Worm (Caenorhabditis elegans) whole organism, L2 larva: ENCODE measurements around the gene ubxn-6.
A peak's percentile ranks its signal among the peaks of the same experiment; 100 is the strongest.

Experiments used
- C34F6.9 ChIP-seq: fragments of 150-350 bp; optimal IDR thresholded peaks from 2 replicates; lab custom pipeline; 2014; ENCODE audit warnings: missing biosample characterization, missing genetic modification characterization
- F13H6.1 ChIP-seq: sonication (generic microtip); optimal IDR thresholded peaks from 2 replicates; lab custom pipeline; 2016; ENCODE audit warnings: missing genetic modification characterization, missing compliant biosample characterization
- R02D3.7 ChIP-seq: fragments of 150-350 bp; optimal IDR thresholded peaks from 2 replicates; lab custom pipeline; 2014; ENCODE audit warnings: missing biosample characterization, missing genetic modification characterization
- Y55F3AM.14 ChIP-seq: fragments of 200-800 bp; sonication (Bioruptor generic); optimal IDR thresholded peaks from 2 replicates; lab custom pipeline; 2018; ENCODE audit warnings: mild to moderate bottlenecking, missing genetic modification characterization, missing compliant biosample characterization
- ZK546.5 ChIP-seq: sonication (generic microtip); optimal IDR thresholded peaks from 2 replicates; lab custom pipeline; 2017; ENCODE audit warnings: missing biosample characterization, missing genetic modification characterization
- ama-1 ChIP-seq: fragments of 150-350 bp; optimal IDR thresholded peaks from 2 replicates; lab custom pipeline; 2018; ENCODE audit warnings: inconsistent platforms
- blmp-1 ChIP-seq: sonication (generic microtip); optimal IDR thresholded peaks from 2 replicates; lab custom pipeline; 2017; ENCODE audit warnings: missing genetic modification characterization, mild to moderate bottlenecking, missing compliant biosample characterization, antibody characterized with exemption, moderate library complexity; ENCODE audit not compliant: insufficient read depth
- ceh-16 ChIP-seq: fragments of 150-350 bp; optimal IDR thresholded peaks from 2 replicates; lab custom pipeline; 2014; ENCODE audit warnings: missing biosample characterization, missing genetic modification characterization
- ceh-82 ChIP-seq: fragments of 150-350 bp; optimal IDR thresholded peaks from 2 replicates; lab custom pipeline; 2014; ENCODE audit warnings: missing biosample characterization, missing genetic modification characterization
- crh-2 ChIP-seq: sonication (generic microtip); optimal IDR thresholded peaks from 2 replicates; lab custom pipeline; 2017; ENCODE audit warnings: missing biosample characterization, missing genetic modification characterization
- dmd-4 ChIP-seq: sonication (generic microtip); optimal IDR thresholded peaks from 2 replicates; lab custom pipeline; 2017; ENCODE audit warnings: missing biosample characterization, missing genetic modification characterization
- egl-27 ChIP-seq: sonication (generic microtip); optimal IDR thresholded peaks from 3 replicates; lab custom pipeline; 2017; ENCODE audit warnings: missing biosample characterization, missing genetic modification reagents, missing genetic modification characterization
- elt-1 ChIP-seq: fragments of 150-350 bp; optimal IDR thresholded peaks from 2 replicates; lab custom pipeline; 2014; ENCODE audit warnings: missing biosample characterization, missing genetic modification characterization
- fos-1 ChIP-seq: fragments of 150-350 bp; optimal IDR thresholded peaks from 2 replicates; lab custom pipeline; 2014; ENCODE audit warnings: missing biosample characterization, missing genetic modification characterization
- gmeb-1 ChIP-seq: fragments of 150-350 bp; optimal IDR thresholded peaks from 2 replicates; lab custom pipeline; 2014; ENCODE audit warnings: missing biosample characterization, missing genetic modification characterization
- lin-11 ChIP-seq: fragments of 150-350 bp; sonication (generic microtip); optimal IDR thresholded peaks from 2 replicates; lab custom pipeline; 2014; ENCODE audit warnings: missing biosample characterization, missing genetic modification characterization, inconsistent platforms, mixed read lengths
- lin-13 ChIP-seq: fragments of 150-350 bp; optimal IDR thresholded peaks from 2 replicates; lab custom pipeline; 2014; ENCODE audit warnings: missing biosample characterization, missing genetic modification reagents, missing genetic modification characterization
- lin-39 ChIP-seq: fragments of 150-350 bp; optimal IDR thresholded peaks from 2 replicates; lab custom pipeline; 2014; ENCODE audit warnings: missing biosample characterization, missing genetic modification reagents, missing genetic modification characterization
- lsy-2 ChIP-seq, 2 experiments: fragments of 150-350 bp in 1 of 2; sonication (generic microtip) in 1 of 2; optimal IDR thresholded peaks; 2 replicates each; lab custom pipeline; 2014 to 2017; ENCODE audit warnings: missing biosample characterization in 2 of 2, missing genetic modification characterization in 2 of 2
- mab-5 ChIP-seq: fragments of 150-350 bp; optimal IDR thresholded peaks from 2 replicates; lab custom pipeline; 2014; ENCODE audit warnings: missing biosample characterization, missing genetic modification characterization
- mbf-1 ChIP-seq: sonication (generic microtip); optimal IDR thresholded peaks from 2 replicates; lab custom pipeline; 2017; ENCODE audit warnings: missing biosample characterization, missing genetic modification characterization
- mdl-1 ChIP-seq, 2 experiments: fragments of 150-350 bp in 1 of 2; sonication (generic microtip) in 1 of 2; optimal IDR thresholded peaks; 2 replicates each; lab custom pipeline; 2017; ENCODE audit warnings: missing biosample characterization in 2 of 2, missing genetic modification characterization in 2 of 2
- nhr-10 ChIP-seq: sonication (generic microtip); optimal IDR thresholded peaks from 2 replicates; lab custom pipeline; 2017; ENCODE audit warnings: missing biosample characterization, missing genetic modification characterization
- nhr-11 ChIP-seq: fragments of 150-350 bp; optimal IDR thresholded peaks from 2 replicates; lab custom pipeline; 2014; ENCODE audit warnings: missing biosample characterization, missing genetic modification characterization
- nhr-12 ChIP-seq: fragments of 150-350 bp; optimal IDR thresholded peaks from 2 replicates; lab custom pipeline; 2014; ENCODE audit warnings: missing biosample characterization, missing genetic modification characterization
- nhr-129 ChIP-seq: fragments of 150-350 bp; optimal IDR thresholded peaks from 2 replicates; lab custom pipeline; 2014; ENCODE audit warnings: missing biosample characterization, missing genetic modification characterization
- nhr-21 ChIP-seq: fragments of 150-350 bp; optimal IDR thresholded peaks from 2 replicates; lab custom pipeline; 2014; ENCODE audit warnings: missing biosample characterization, missing genetic modification characterization
- nhr-23 ChIP-seq: fragments of 150-350 bp; optimal IDR thresholded peaks from 2 replicates; lab custom pipeline; 2014; ENCODE audit warnings: missing biosample characterization, missing genetic modification reagents, missing genetic modification characterization
- nhr-237 ChIP-seq: fragments of 150-350 bp; optimal IDR thresholded peaks from 2 replicates; lab custom pipeline; 2014; ENCODE audit warnings: missing biosample characterization, missing genetic modification characterization
- nhr-25 ChIP-seq: fragments of 150-350 bp; sonication (generic microtip); optimal IDR thresholded peaks from 3 replicates; lab custom pipeline; 2014; ENCODE audit warnings: missing biosample characterization, missing genetic modification characterization
- nhr-6 ChIP-seq: fragments of 150-350 bp; optimal IDR thresholded peaks from 2 replicates; lab custom pipeline; 2014; ENCODE audit warnings: missing biosample characterization, missing genetic modification characterization
- nhr-77 ChIP-seq: fragments of 150-350 bp; optimal IDR thresholded peaks from 2 replicates; lab custom pipeline; 2014; ENCODE audit warnings: missing biosample characterization, missing genetic modification characterization
- peb-1 ChIP-seq: fragments of 150-350 bp; optimal IDR thresholded peaks from 2 replicates; lab custom pipeline; 2014; ENCODE audit warnings: missing biosample characterization, missing genetic modification characterization
- sem-4 ChIP-seq: fragments of 150-350 bp; optimal IDR thresholded peaks from 2 replicates; lab custom pipeline; 2014; ENCODE audit warnings: missing biosample characterization, missing genetic modification reagents, missing genetic modification characterization
- skn-1 ChIP-seq: sonication (generic microtip); optimal IDR thresholded peaks from 2 replicates; lab custom pipeline; 2017; ENCODE audit warnings: missing biosample characterization, missing genetic modification characterization
- sma-3 ChIP-seq: sonication (generic microtip); optimal IDR thresholded peaks from 2 replicates; lab custom pipeline; 2016; ENCODE audit warnings: missing genetic modification reagents, missing genetic modification characterization, missing compliant biosample characterization
- sma-9 ChIP-seq, 2 experiments: fragments of 150-350 bp in 1 of 2; sonication (generic microtip) in 1 of 2; optimal IDR thresholded peaks; 2 replicates each; lab custom pipeline; 2014 to 2016; ENCODE audit warnings: missing genetic modification characterization in 2 of 2, mild to moderate bottlenecking in 1 of 2, missing biosample characterization in 1 of 2, missing compliant biosample characterization in 1 of 2, missing genetic modification reagents in 1 of 2, moderate library complexity in 1 of 2
- snpc-4 ChIP-seq: fragments of 150-350 bp; optimal IDR thresholded peaks from 2 replicates; lab custom pipeline; 2014; ENCODE audit warnings: missing biosample characterization, missing genetic modification characterization
- unc-55 ChIP-seq: fragments of 150-350 bp; sonication (generic microtip); optimal IDR thresholded peaks from 3 replicates; lab custom pipeline; 2014; ENCODE audit warnings: missing biosample characterization, missing genetic modification reagents, missing genetic modification characterization
- unc-62 ChIP-seq: fragments of 150-350 bp; optimal IDR thresholded peaks from 2 replicates; lab custom pipeline; 2014; ENCODE audit warnings: missing biosample characterization, missing genetic modification reagents, missing genetic modification characterization
- zag-1 ChIP-seq: fragments of 150-350 bp; optimal IDR thresholded peaks from 2 replicates; lab custom pipeline; 2014; ENCODE audit warnings: missing biosample characterization, missing genetic modification characterization
- ztf-1 ChIP-seq: fragments of 200-800 bp; sonication (Bioruptor generic); conservative IDR thresholded peaks from 2 replicates; pipeline ENCODE4 v1.3.6; 2022; ENCODE audit warnings: missing genetic modification characterization, missing compliant biosample characterization
- ztf-11 ChIP-seq: sonication (generic microtip); optimal IDR thresholded peaks from 2 replicates; lab custom pipeline; 2017; ENCODE audit warnings: missing biosample characterization, missing genetic modification characterization
- ztf-4 ChIP-seq: fragments of 150-350 bp; optimal IDR thresholded peaks from 2 replicates; lab custom pipeline; 2014; ENCODE audit warnings: missing biosample characterization, missing genetic modification characterization

ubxn-6 gene

DNA sequence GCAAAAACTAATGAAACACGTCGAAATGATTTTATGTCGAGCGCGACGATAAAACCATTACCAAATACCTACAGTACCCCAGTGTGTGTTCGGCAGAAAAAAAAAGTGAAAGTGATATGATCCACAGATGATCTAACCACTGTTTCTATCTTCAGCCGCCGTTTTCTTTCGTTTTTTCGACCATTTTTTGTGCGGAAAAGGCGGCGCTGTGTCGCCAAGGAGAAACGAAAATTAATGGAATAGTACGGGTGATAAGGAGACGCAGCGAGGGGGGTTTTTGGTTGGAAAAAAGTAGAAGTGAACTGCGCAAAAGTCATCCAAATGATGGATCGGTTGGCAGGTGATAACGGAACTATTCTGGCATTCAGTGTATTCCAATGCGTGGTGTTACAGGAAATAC, 14.2 kb downstream of the ubxn-6 start:
- TF ChIP-seq mbf-1 (tag; lab: Kevin White, UChicago) (no peak), dmd-4 (tag; lab: Kevin White, UChicago) (no peak), nhr-23 (tag; lab: Kevin White, UChicago) (no peak), nhr-6 (tag; lab: Kevin White, UChicago) (no peak), R02D3.7 (tag; lab: Kevin White, UChicago) (no peak), Y55F3AM.14 (GFP tag; lab: Kevin White, UChicago) (no peak), ama-1 (lab: Kevin White, UChicago) (no peak), ztf-1 (no peak), nhr-12 (tag; lab: Kevin White, UChicago) (no peak), peb-1 (no peak), lin-13 (GFP tag; lab: Kevin White, UChicago) (no peak), crh-2 (tag; lab: Kevin White, UChicago) (no peak), nhr-129 (no peak), nhr-11 (tag; lab: Kevin White, UChicago) (no peak), sma-9 (GFP tag; optimal IDR thresholded peaks at IDR 0.05; lab: Kevin White, UChicago) (no peak), sma-9 (tag; optimal IDR thresholded peaks at IDR 0.05; lab: Kevin White, UChicago) (no peak), ztf-4 (tag; lab: Kevin White, UChicago) (no peak), nhr-237 (tag; lab: Kevin White, UChicago) (no peak)

DNA sequence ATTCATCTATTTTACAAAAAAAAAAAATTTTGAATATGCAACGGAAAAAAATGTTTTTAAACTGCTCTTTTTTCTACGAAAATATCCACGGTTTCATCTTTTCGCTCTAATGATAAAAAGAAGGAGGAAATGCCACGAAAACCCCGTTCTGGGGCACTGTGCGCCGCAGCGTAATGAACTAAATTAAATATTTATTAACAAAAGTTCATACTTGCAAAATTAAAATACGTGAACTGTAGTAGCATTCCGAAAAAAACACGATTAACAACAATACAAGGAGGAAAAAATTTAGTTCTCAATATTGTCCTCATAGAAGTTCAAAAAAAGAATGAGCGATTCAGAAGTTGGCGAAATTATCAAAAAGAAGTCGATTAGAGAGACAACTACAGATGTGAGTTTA, 19.9 kb downstream of the ubxn-6 start, which contains the start of gene R11E3.1:
Gene R11E3.1, plus strand, starts transcription at position 301 of the 400 bp plus-strand sequence.
- TF ChIP-seq F13H6.1 (no peak), ztf-11 (tag; lab: Kevin White, UChicago) (no peak), blmp-1 (no peak)

DNA sequence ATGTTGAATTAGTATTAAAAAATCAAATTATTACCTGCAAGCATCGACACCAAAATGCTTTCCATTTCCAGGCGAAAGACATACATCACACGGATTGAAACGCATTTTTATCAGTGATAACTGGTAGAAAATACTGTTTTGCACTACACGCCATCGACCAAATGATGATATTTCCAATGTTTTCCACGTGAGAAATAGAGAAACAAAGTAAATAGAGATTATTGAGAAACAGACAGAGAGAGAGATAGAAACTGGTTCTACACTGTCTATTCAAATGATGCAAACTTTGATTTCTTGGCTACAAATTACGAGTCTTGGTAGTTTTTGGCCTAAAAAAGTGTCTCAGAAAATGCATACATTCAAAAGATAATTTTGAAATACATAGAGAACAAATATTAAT, 21.0 kb downstream of the ubxn-6 start, which contains the start of gene nhr-104:
Gene nhr-104, minus strand, starts transcription at position 361 of the 400 bp plus-strand sequence.
- TF ChIP-seq ztf-4 (tag; lab: Kevin White, UChicago) (no peak), lin-11 (no peak), mab-5 (tag; lab: Kevin White, UChicago) (no peak), nhr-6 (tag; lab: Kevin White, UChicago) (no peak), ceh-16 (tag; lab: Kevin White, UChicago) (no peak), gmeb-1 (tag; lab: Kevin White, UChicago) (peak; percentile 54), nhr-237 (tag; lab: Kevin White, UChicago) (no peak), ztf-1 (no peak), lsy-2 (tag; optimal IDR thresholded peaks at IDR 0.05; lab: Kevin White, UChicago) (peak in 1 of 2 experiments; percentile 56), skn-1 (tag; lab: Kevin White, UChicago) (peak; percentile 78), lin-39 (tag; lab: Kevin White, UChicago) (no peak), sem-4 (no peak), unc-62 (GFP tag; lab: Kevin White, UChicago) (no peak), mdl-1 (tag; optimal IDR thresholded peaks at IDR 0.05; lab: Kevin White, UChicago) (peak in 1 of 2 experiments; percentile 36), nhr-77 (tag; lab: Kevin White, UChicago) (no peak), lin-13 (GFP tag; lab: Kevin White, UChicago) (no peak), nhr-12 (tag; lab: Kevin White, UChicago) (no peak), ceh-82 (tag; lab: Kevin White, UChicago) (no peak), C34F6.9 (tag; lab: Kevin White, UChicago) (peak; percentile 47), snpc-4 (no peak), nhr-11 (tag; lab: Kevin White, UChicago) (no peak), nhr-25 (tag; lab: Kevin White, UChicago) (peak; percentile 60), sma-3 (GFP tag; lab: Kevin White, UChicago) (peak; percentile 59), nhr-21 (tag; lab: Kevin White, UChicago) (peak; percentile 38), nhr-23 (tag; lab: Kevin White, UChicago) (no peak), nhr-10 (tag; lab: Kevin White, UChicago) (no peak), nhr-129 (peak; percentile 86), F13H6.1 (peak; percentile 27), sma-9 (GFP tag; optimal IDR thresholded peaks at IDR 0.05; lab: Kevin White, UChicago) (peak; percentile 74), sma-9 (tag; optimal IDR thresholded peaks at IDR 0.05; lab: Kevin White, UChicago) (no peak), mbf-1 (tag; lab: Kevin White, UChicago) (no peak), Y55F3AM.14 (GFP tag; lab: Kevin White, UChicago) (no peak), egl-27 (tag; lab: Kevin White, UChicago) (no peak), elt-1 (tag; lab: Kevin White, UChicago) (no peak), blmp-1 (peak; percentile 5), fos-1 (tag; lab: Kevin White, UChicago) (peak; percentile 65), zag-1 (tag; lab: Kevin White, UChicago) (no peak), ama-1 (lab: Kevin White, UChicago) (no peak), unc-55 (GFP tag; lab: Kevin White, UChicago) (no peak), crh-2 (tag; lab: Kevin White, UChicago) (peak; percentile 68), dmd-4 (tag; lab: Kevin White, UChicago) (no peak), peb-1 (no peak), ztf-11 (tag; lab: Kevin White, UChicago) (no peak), ZK546.5 (tag; lab: Kevin White, UChicago) (no peak), R02D3.7 (tag; lab: Kevin White, UChicago) (no peak)
